Worm (Caenorhabditis elegans) whole organism, L3 larva: ENCODE data around the gene Y79H2A.4.

Experiments used
- fkh-2 ChIP-seq: fragments of 150-350 bp; optimal IDR thresholded peaks from 2 replicates; lab custom pipeline; 2014; ENCODE audit warnings: missing biosample characterization, missing genetic modification reagents, missing genetic modification characterization
- hmg-11 ChIP-seq: sonication (generic microtip); optimal IDR thresholded peaks from 2 replicates; lab custom pipeline; 2016; ENCODE audit warnings: missing genetic modification characterization, missing compliant biosample characterization
- mml-1 ChIP-seq: fragments of 150-350 bp; sonication (generic microtip); optimal IDR thresholded peaks from 3 replicates; lab custom pipeline; 2014; ENCODE audit warnings: missing biosample characterization, missing genetic modification characterization
- nhr-237 ChIP-seq: fragments of 150-350 bp; optimal IDR thresholded peaks from 2 replicates; lab custom pipeline; 2014; ENCODE audit warnings: missing biosample characterization, missing genetic modification characterization
- nhr-28 ChIP-seq: fragments of 150-350 bp; optimal IDR thresholded peaks from 2 replicates; lab custom pipeline; 2014; ENCODE audit warnings: missing biosample characterization, missing genetic modification characterization
- nhr-77 ChIP-seq: fragments of 150-350 bp; optimal IDR thresholded peaks from 2 replicates; lab custom pipeline; 2014; ENCODE audit warnings: missing biosample characterization, missing genetic modification characterization
- snpc-4 ChIP-seq: fragments of 150-350 bp; optimal IDR thresholded peaks from 2 replicates; lab custom pipeline; 2014; ENCODE audit warnings: missing biosample characterization, missing genetic modification characterization
- unc-62 ChIP-seq: fragments of 150-350 bp; sonication (generic microtip); optimal IDR thresholded peaks from 4 replicates; lab custom pipeline; 2014; ENCODE audit warnings: missing biosample characterization, missing genetic modification reagents, missing genetic modification characterization
- ztf-11 ChIP-seq: fragments of 150-350 bp; optimal IDR thresholded peaks from 2 replicates; lab custom pipeline; 2014; ENCODE audit warnings: missing biosample characterization, missing genetic modification characterization

- TF ChIP-seq snpc-4 (tag; lab: Kevin White, UChicago) (no peak), unc-62 (GFP tag; lab: Kevin White, UChicago) (no peak), fkh-2 (tag; lab: Kevin White, UChicago) (no peak), nhr-237 (tag; lab: Kevin White, UChicago) (no peak), mml-1 (tag; lab: Kevin White, UChicago) (no peak), hmg-11 (tag; lab: Kevin White, UChicago) (no peak), nhr-77 (tag; lab: Kevin White, UChicago) (no peak), ztf-11 (tag; lab: Kevin White, UChicago) (no peak), nhr-28 (tag; lab: Kevin White, UChicago) (no peak)
Measured at ce11 chrIII:12058429-12058828, 17.3 kb downstream of the Y79H2A.4 start, which contains the start of gene arx-3.
